Worm (Caenorhabditis elegans) whole organism, early embryonic: ENCODE data around the gene daf-15.

ENCODE experiments used
- F13C5.2 ChIP-seq: sonication (generic microtip); optimal IDR thresholded peaks from 2 replicates; lab custom pipeline; 2017; ENCODE audit warnings: mild to moderate bottlenecking, missing genetic modification characterization, inconsistent platforms, missing compliant biosample characterization
- aly-1 ChIP-seq: sonication (generic microtip); optimal IDR thresholded peaks from 2 replicates; lab custom pipeline; 2016; ENCODE audit warnings: missing genetic modification characterization, missing compliant biosample characterization
- ama-1 ChIP-seq: fragments of 150-350 bp; optimal IDR thresholded peaks from 2 replicates; lab custom pipeline; 2014
- ceh-13 ChIP-seq: fragments of 200-800 bp; sonication (Bioruptor generic); optimal IDR thresholded peaks from 2 replicates; lab custom pipeline; 2018; ENCODE audit warnings: mild to moderate bottlenecking, missing genetic modification characterization, missing compliant biosample characterization
- flt-1 ChIP-seq: fragments of 200-800 bp; sonication (Bioruptor generic); IDR thresholded peaks from 2 replicates; pipeline ENCODE4 v1.3.6; 2022; ENCODE audit warnings: missing genetic modification characterization, missing compliant biosample characterization
- hmbx-1 ChIP-seq: sonication (generic microtip); optimal IDR thresholded peaks from 2 replicates; lab custom pipeline; 2016; ENCODE audit warnings: mild to moderate bottlenecking, missing genetic modification characterization, missing compliant biosample characterization
- hnd-1 ChIP-seq: sonication (generic microtip); optimal IDR thresholded peaks from 2 replicates; lab custom pipeline; 2016; ENCODE audit warnings: missing genetic modification characterization, missing compliant biosample characterization
- pes-1 ChIP-seq: fragments of 200-800 bp; sonication (Bioruptor generic); IDR thresholded peaks from 2 replicates; pipeline ENCODE4 v1.3.6; 2022; ENCODE audit warnings: missing genetic modification reagents, missing genetic modification characterization, missing compliant biosample characterization
- scrt-1 ChIP-seq: fragments of 200-800 bp; sonication (Bioruptor generic); IDR thresholded peaks from 2 replicates; pipeline ENCODE4 v1.3.6; 2022; ENCODE audit warnings: missing genetic modification characterization, missing compliant biosample characterization
- tbx-11 ChIP-seq: fragments of 200-800 bp; sonication (Bioruptor generic); IDR thresholded peaks from 2 replicates; pipeline ENCODE4 v1.3.6; 2022; ENCODE audit warnings: missing genetic modification characterization, missing compliant biosample characterization
- tbx-37 ChIP-seq: fragments of 200-800 bp; sonication (Bioruptor generic); conservative IDR thresholded peaks from 2 replicates; pipeline ENCODE4 v1.3.6; 2022; ENCODE audit warnings: missing genetic modification reagents, missing genetic modification characterization, missing compliant biosample characterization
- tra-4 ChIP-seq: sonication (generic microtip); optimal IDR thresholded peaks from 2 replicates; lab custom pipeline; 2017; ENCODE audit warnings: missing genetic modification characterization, missing compliant biosample characterization

- TF ChIP-seq tra-4 (tag; lab: Kevin White, UChicago), result no peak
- TF ChIP-seq aly-1, result no peak
- no peak for TF ChIP-seq hmbx-1 (tag; lab: Kevin White, UChicago)
- no peak for TF ChIP-seq ceh-13
- no peak for TF ChIP-seq ama-1 (lab: Kevin White, UChicago)
- TF ChIP-seq tbx-11 (GFP tag; lab: Robert Waterston, UW), result no peak
- TF ChIP-seq hnd-1 (tag; lab: Kevin White, UChicago), result no peak
- TF ChIP-seq tbx-37 (GFP tag; lab: Robert Waterston, UW), result no peak
- no peak for TF ChIP-seq flt-1 (GFP tag; lab: Robert Waterston, UW)
- TF ChIP-seq scrt-1 (GFP tag; lab: Robert Waterston, UW), result no peak
- no peak for TF ChIP-seq F13C5.2
- TF ChIP-seq pes-1 (GFP tag; lab: Robert Waterston, UW), result no peak
Measured at ce11 chrIV:9443940-9444339, 57.9 kb downstream of the daf-15 start, which contains the start of gene F38E11.9.
